Worm (Caenorhabditis elegans) whole organism, L1 larva: ENCODE measurements around the gene F15E6.4.

Experiments used
- F16B12.6 ChIP-seq: fragments of 150-350 bp; optimal IDR thresholded peaks from 2 replicates; lab custom pipeline; 2014; ENCODE audit warnings: missing biosample characterization, missing genetic modification characterization
- efl-1 ChIP-seq, 4 experiments: fragments of 150-350 bp; optimal IDR thresholded peaks in 3 of 4; peaks in 1 of 4; 1 replicate in 1 of 4; 2 replicates in 3 of 4; lab custom pipeline; 2014; ENCODE audit warnings: missing biosample characterization in 2 of 4, missing genetic modification characterization in 2 of 4, missing genetic modification reagents in 2 of 4
- elt-3 ChIP-seq, 6 experiments: fragments of 150-350 bp in 1 of 6; sonication (generic microtip); optimal IDR thresholded peaks; 2 replicates each; lab custom pipeline; 2017 to 2018; ENCODE audit warnings: missing biosample characterization in 6 of 6, missing genetic modification characterization in 6 of 6, inconsistent platforms in 1 of 6
- lin-13 ChIP-seq: fragments of 150-350 bp; optimal IDR thresholded peaks from 2 replicates; lab custom pipeline; 2014; ENCODE audit warnings: missing biosample characterization, missing genetic modification reagents, missing genetic modification characterization
- lin-15B ChIP-seq: fragments of 150-350 bp; sonication (generic microtip); optimal IDR thresholded peaks from 3 replicates; lab custom pipeline; 2014; ENCODE audit warnings: missing biosample characterization, missing genetic modification characterization
- lir-3 ChIP-seq: sonication (generic microtip); optimal IDR thresholded peaks from 2 replicates; lab custom pipeline; 2016; ENCODE audit warnings: mild to moderate bottlenecking, missing genetic modification characterization, moderate library complexity, missing compliant biosample characterization; ENCODE audit not compliant: poor library complexity
- nhr-11 ChIP-seq: fragments of 150-350 bp; optimal IDR thresholded peaks from 2 replicates; lab custom pipeline; 2014; ENCODE audit warnings: missing biosample characterization, missing genetic modification characterization
- nhr-237 ChIP-seq: fragments of 150-350 bp; optimal IDR thresholded peaks from 2 replicates; lab custom pipeline; 2014; ENCODE audit warnings: missing biosample characterization, missing genetic modification characterization
- nhr-28 ChIP-seq: fragments of 150-350 bp; optimal IDR thresholded peaks from 2 replicates; lab custom pipeline; 2014; ENCODE audit warnings: missing biosample characterization, missing genetic modification characterization
- nhr-77 ChIP-seq: fragments of 150-350 bp; optimal IDR thresholded peaks from 2 replicates; lab custom pipeline; 2014; ENCODE audit warnings: missing biosample characterization, missing genetic modification characterization
- nhr-84 ChIP-seq: sonication (generic microtip); optimal IDR thresholded peaks from 2 replicates; lab custom pipeline; 2017; ENCODE audit warnings: missing biosample characterization, missing genetic modification characterization
- swsn-7 ChIP-seq: sonication (generic microtip); optimal IDR thresholded peaks from 2 replicates; lab custom pipeline; 2016; ENCODE audit warnings: missing genetic modification characterization, missing compliant biosample characterization
- ztf-11 ChIP-seq, 2 experiments: sonication (generic microtip); optimal IDR thresholded peaks; 2 replicates each; lab custom pipeline; 2016 to 2017; ENCODE audit warnings: missing genetic modification characterization in 2 of 2, missing biosample characterization in 1 of 2, missing compliant biosample characterization in 1 of 2

- TF ChIP-seq nhr-84 (tag; lab: Kevin White, UChicago) (no peak), nhr-28 (tag; lab: Kevin White, UChicago) (no peak), elt-3 (tag; optimal IDR thresholded peaks at IDR 0.05; lab: Kevin White, UChicago) (no peak), swsn-7 (tag; lab: Kevin White, UChicago) (no peak), lin-13 (GFP tag; lab: Kevin White, UChicago) (no peak), ztf-11 (tag; optimal IDR thresholded peaks at IDR 0.05; lab: Kevin White, UChicago) (no peak), nhr-237 (tag; lab: Kevin White, UChicago) (no peak), F16B12.6 (no peak), nhr-11 (tag; lab: Kevin White, UChicago) (no peak), lir-3 (no peak), lin-15B (tag; lab: Kevin White, UChicago) (no peak), efl-1 (optimal IDR thresholded peaks at IDR 0.05; lab: Kevin White, UChicago) (no peak), efl-1 (GFP tag; optimal IDR thresholded peaks at IDR 0.05 in 1 of 2; lab: Kevin White, UChicago) (no peak), nhr-77 (tag; lab: Kevin White, UChicago) (no peak)
These were observed 1.3 kb downstream of the F15E6.4 start, which contains the start of gene F15E6.10 for ce11 chrIV:4292569-4292968.
